Worm (Caenorhabditis elegans): Measurements from ENCODE around the gene K08D9.2.
A peak's percentile ranks its signal among the peaks of the same experiment; 100 is the strongest.

K08D9.2 gene

DNA sequence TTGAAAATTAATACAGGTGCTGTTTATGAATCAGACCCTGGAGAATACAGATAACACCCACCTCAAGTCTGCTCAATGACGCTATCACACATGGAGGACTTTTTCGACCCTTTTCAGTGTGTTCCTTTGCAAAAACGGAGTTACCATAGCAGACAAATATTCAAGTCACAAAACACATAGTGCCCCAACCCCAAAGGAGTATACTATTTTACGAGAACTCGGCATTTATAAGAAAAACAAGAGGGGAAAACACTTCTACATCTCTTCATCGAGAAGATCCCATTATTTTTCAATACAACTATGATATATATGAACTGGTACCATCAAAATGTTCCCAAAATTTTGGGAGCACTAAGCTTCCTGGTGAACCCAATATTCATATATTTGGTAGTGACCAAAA is 17.2 kb downstream of the K08D9.2 start, which contains the start of gene srj-7:
srj-7 (plus strand) TSS at position 301 of the 400 bp plus-strand sequence.
- TF ChIP-seq unc-62 (GFP tag; optimal IDR thresholded peaks at IDR 0.05 in 1 of 2) (peak in 1 of 2 experiments; percentile 39), unc-62 (tag; optimal IDR thresholded peaks at IDR 0.05) (no peak), ama-1 (optimal IDR thresholded peaks at IDR 0.05) (no peak)

DNA sequence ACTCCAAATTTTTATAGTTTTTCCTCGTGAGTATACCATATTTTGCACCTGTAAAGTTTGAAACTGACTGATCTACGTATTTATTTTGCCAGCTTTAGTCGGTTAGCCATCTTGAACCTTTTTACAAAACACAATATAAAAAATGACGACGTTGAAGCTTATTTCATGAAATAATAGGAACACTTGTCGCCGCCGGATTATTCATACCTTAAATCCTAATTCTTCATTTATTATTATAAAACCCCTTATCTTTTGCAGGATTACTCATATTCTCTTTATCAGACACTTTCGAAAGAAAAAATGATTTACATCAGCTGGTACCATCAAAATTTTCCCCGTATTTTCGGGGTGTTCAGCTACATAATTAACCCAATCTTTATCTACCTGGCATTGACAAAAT is 20.0 kb downstream of the K08D9.2 start, which contains the start of gene srj-8:
srj-8 (plus strand) TSS at position 301 of the 400 bp plus-strand sequence.
- TF ChIP-seq unc-130 (GFP tag; optimal IDR thresholded peaks at IDR 0.05), result no peak
- no peak for TF ChIP-seq nhr-42 (GFP tag; IDR thresholded peaks at IDR 0.05)
- no peak for TF ChIP-seq daf-8 (GFP tag; IDR thresholded peaks at IDR 0.05)
- TF ChIP-seq ztf-7 (tag; optimal IDR thresholded peaks at IDR 0.05), result no peak
- no peak for TF ChIP-seq ceh-20 (GFP tag; IDR thresholded peaks at IDR 0.05)
- TF ChIP-seq Y105C5A.15 (GFP tag; IDR thresholded peaks at IDR 0.05), result no peak
- TF ChIP-seq zfp-2 (tag; optimal IDR thresholded peaks at IDR 0.05), result no peak
- TF ChIP-seq ztf-11 (tag; optimal IDR thresholded peaks at IDR 0.05), result no peak
- TF ChIP-seq sdz-12 (GFP tag; optimal IDR thresholded peaks at IDR 0.05), result no peak
- no peak for TF ChIP-seq F10B5.3 (tag; optimal IDR thresholded peaks at IDR 0.05)
- TF ChIP-seq nhr-48 (tag; optimal IDR thresholded peaks at IDR 0.05), result no peak
- no peak for TF ChIP-seq madf-9 (GFP tag; conservative IDR thresholded peaks at IDR 0.05)

DNA sequence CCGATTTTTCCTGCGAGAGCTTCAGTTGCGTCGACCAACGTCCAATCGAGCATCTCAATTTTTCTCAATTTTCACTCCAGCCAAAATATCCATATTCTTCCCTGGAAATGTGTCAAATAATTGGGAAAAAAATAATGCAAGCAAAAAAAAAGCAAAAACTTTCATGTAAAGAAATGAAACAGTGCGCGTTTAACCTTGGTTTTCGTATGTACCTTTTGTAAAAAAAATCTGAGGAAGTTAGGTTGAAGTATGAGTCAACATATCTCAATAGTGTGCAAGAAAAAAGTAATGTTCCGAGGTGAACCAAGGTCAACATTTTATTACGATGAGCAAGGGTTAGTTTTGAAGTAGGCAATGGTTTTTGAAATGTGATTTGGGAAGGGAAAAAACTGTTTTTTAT is 22.7 kb downstream of the K08D9.2 start, which contains the start of gene T28A11.13:
T28A11.13 (minus strand) TSS at position 101 of the 400 bp plus-strand sequence.
- TF ChIP-seq dpl-1 (GFP tag; optimal IDR thresholded peaks at IDR 0.05), result no peak

DNA sequence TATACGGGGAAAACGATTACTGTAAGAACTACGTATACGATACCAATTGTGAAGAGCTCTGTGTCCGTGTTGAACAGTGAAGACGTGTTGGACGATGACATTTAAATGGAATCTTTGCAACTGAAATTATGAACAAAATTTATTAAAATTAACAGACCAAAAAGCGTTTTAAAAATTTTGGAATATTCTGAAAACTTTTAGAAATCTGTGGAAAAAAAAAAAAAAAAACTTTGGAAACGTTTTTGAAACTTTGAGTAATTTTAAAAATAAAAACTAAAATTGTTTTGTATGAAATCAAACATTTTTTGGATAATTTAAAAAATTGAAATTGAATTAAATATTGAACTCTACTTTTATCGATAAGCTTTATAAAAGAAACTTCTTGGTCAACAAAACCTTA is 28.6 kb downstream of the K08D9.2 start, which contains the start of gene srt-63:
srt-63 (minus strand) TSS at position 101 of the 400 bp plus-strand sequence.
- TF ChIP-seq rbr-2 (tag; optimal IDR thresholded peaks at IDR 0.05) (no peak), unc-39 (tag; optimal IDR thresholded peaks at IDR 0.05) (no peak), snpc-4 (tag; optimal IDR thresholded peaks at IDR 0.05) (no peak), zag-1 (tag; optimal IDR thresholded peaks at IDR 0.05) (no peak), snpc-1.2 (GFP tag; IDR thresholded peaks at IDR 0.05) (no peak), ceh-44 (GFP tag; IDR thresholded peaks at IDR 0.05) (no peak), lin-39 (tag; optimal IDR thresholded peaks at IDR 0.05) (no peak), fos-1 (tag; optimal IDR thresholded peaks at IDR 0.05) (no peak), lim-7 (GFP tag; IDR thresholded peaks at IDR 0.05) (no peak), F44E2.7 (GFP tag; IDR thresholded peaks at IDR 0.05) (no peak), ama-1 (optimal IDR thresholded peaks at IDR 0.05) (no peak), attf-4 (tag; optimal IDR thresholded peaks at IDR 0.05) (no peak), mes-2 (tag; optimal IDR thresholded peaks at IDR 0.05; ENCODE audit: poor library complexity, severe bottlenecking) (no peak), daf-16 (GFP tag; optimal IDR thresholded peaks at IDR 0.05) (no peak), daf-16 (tag; optimal IDR thresholded peaks at IDR 0.05) (no peak), ztf-11 (tag; optimal IDR thresholded peaks at IDR 0.05) (no peak), nhr-237 (tag; optimal IDR thresholded peaks at IDR 0.05) (no peak)

DNA sequence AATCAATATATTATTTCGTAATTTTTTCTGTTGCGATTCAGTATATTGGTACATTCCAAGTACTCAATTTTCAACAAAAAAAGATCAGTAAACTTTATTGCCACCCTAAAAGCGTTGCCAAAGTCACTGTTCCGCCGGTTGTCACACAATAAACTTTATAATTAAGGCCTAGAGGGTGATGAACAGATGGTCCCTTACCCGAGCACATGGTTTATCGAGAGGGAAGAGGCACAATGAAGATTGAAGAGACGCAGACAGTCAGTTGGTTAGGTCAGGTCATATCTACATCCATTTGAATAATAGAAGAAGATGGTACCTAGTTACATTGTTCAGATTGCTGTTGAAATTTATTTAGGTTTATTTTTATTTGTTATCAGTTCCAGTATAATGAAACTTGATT is 29.3 kb downstream of the K08D9.2 start:
- TF ChIP-seq lin-29 (GFP tag; IDR thresholded peaks at IDR 0.05), result no peak
- TF ChIP-seq Y75B8A.6 (GFP tag; IDR thresholded peaks at IDR 0.05), result no peak
- TF ChIP-seq dmd-9 (GFP tag; IDR thresholded peaks at IDR 0.05), result no peak
- no peak for TF ChIP-seq hmg-1.1 (GFP tag; IDR thresholded peaks at IDR 0.05)
- TF ChIP-seq lin-38 (GFP tag; IDR thresholded peaks at IDR 0.05), result no peak
- TF ChIP-seq nhr-6 (tag; optimal IDR thresholded peaks at IDR 0.05), result no peak
- TF ChIP-seq skn-1 (tag; optimal IDR thresholded peaks at IDR 0.05), result no peak
- no peak for TF ChIP-seq fkh-10 (GFP tag; optimal IDR thresholded peaks at IDR 0.05)
- no peak for TF ChIP-seq nhr-28 (tag; optimal IDR thresholded peaks at IDR 0.05)
- no peak for TF ChIP-seq cey-2 (tag; optimal IDR thresholded peaks at IDR 0.05; ENCODE audit: borderline replicate concordance, insufficient read depth)
- TF ChIP-seq php-3 (GFP tag; IDR thresholded peaks at IDR 0.05), result no peak
- no peak for TF ChIP-seq hlh-30 (tag; optimal IDR thresholded peaks at IDR 0.05; ENCODE audit: insufficient read depth)
- no peak for TF ChIP-seq aly-2 (tag; optimal IDR thresholded peaks at IDR 0.05)
- TF ChIP-seq ZK546.5 (tag; optimal IDR thresholded peaks at IDR 0.05), result no peak
- TF ChIP-seq tag-97 (GFP tag; IDR thresholded peaks at IDR 0.05), result no peak
- TF ChIP-seq duxl-1 (tag; optimal IDR thresholded peaks at IDR 0.05; ENCODE audit: poor library complexity), result no peak
- no peak for TF ChIP-seq R02D3.7 (tag; optimal IDR thresholded peaks at IDR 0.05)

Measured in whole organism, L4 larva.